Worm (Caenorhabditis elegans) whole organism, midembryonic: ENCODE data around the gene F19B2.6.

Experiments used
- T22C8.4 ChIP-seq: fragments of 200-800 bp; sonication (Bioruptor generic); IDR thresholded peaks from 2 replicates; pipeline ENCODE4 v1.3.6; 2022; ENCODE audit warnings: missing genetic modification characterization, missing compliant biosample characterization
- cog-1 ChIP-seq: sonication (generic microtip); optimal IDR thresholded peaks from 2 replicates; lab custom pipeline; 2016; ENCODE audit warnings: missing genetic modification characterization, missing compliant biosample characterization
- flt-1 ChIP-seq: fragments of 200-800 bp; sonication (Bioruptor generic); IDR thresholded peaks from 2 replicates; pipeline ENCODE4 v1.3.6; 2022; ENCODE audit warnings: missing genetic modification characterization, missing compliant biosample characterization
- ztf-23 ChIP-seq: fragments of 200-800 bp; sonication (Bioruptor generic); IDR thresholded peaks from 2 replicates; pipeline ENCODE4 v1.3.6; 2022; ENCODE audit warnings: missing genetic modification reagents, missing genetic modification characterization, missing compliant biosample characterization

DNA sequence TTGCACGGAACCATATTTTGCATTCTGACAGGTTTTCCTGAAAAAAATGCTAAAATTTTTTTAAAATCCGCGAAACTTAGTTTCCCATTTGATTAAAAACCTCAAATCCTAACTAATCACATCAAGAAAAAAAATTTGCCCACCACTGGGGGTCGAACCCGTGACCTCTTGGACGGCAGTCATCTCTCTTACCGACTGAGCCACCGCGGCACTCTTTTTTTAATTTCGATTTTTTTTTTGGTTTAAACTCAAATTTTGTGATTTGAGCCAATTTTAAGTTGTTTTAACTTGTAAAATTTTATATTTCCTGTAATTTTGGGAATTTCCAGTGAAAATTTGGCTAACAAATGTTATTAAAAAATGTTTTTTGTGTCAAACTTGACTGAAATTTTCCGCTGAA lies 38.6 kb upstream of the F19B2.6 start:
- TF ChIP-seq ztf-23 (GFP tag; lab: Robert Waterston, UW) (no peak), T22C8.4 (no peak), cog-1 (tag; lab: Kevin White, UChicago) (no peak), flt-1 (GFP tag; lab: Robert Waterston, UW) (no peak)
